Fruit fly (Drosophila melanogaster) whole organism, embryonic: Measurements from ENCODE around the gene CG11396.

ENCODE experiments used
- Abd-B ChIP-seq: fragments of 200-800 bp; sonication (Bioruptor generic); optimal IDR thresholded peaks from 2 replicates; lab custom pipeline; 2018; ENCODE audit warnings: missing biosample characterization, mild to moderate bottlenecking, missing genetic modification characterization, moderate library complexity
- Blimp-1 ChIP-seq: fragments of 200-800 bp; sonication (Bioruptor generic); optimal IDR thresholded peaks from 3 replicates; lab custom pipeline; 2018; ENCODE audit warnings: missing biosample characterization, missing genetic modification characterization, mild to moderate bottlenecking, moderate library complexity, missing genetic modification reagents
- CG16779 ChIP-seq: fragments of 200-800 bp; sonication (Bioruptor generic); IDR thresholded peaks from 2 replicates; pipeline ENCODE4 v1.3.6; 2022; ENCODE audit warnings: missing biosample characterization, missing genetic modification characterization
- CG2120 ChIP-seq: fragments of 200-800 bp; sonication (Bioruptor generic); optimal IDR thresholded peaks from 3 replicates; lab custom pipeline; 2016; ENCODE audit warnings: missing biosample characterization, missing genetic modification characterization
- CG31365 ChIP-seq: fragments of 200-800 bp; sonication (Bioruptor generic); optimal IDR thresholded peaks from 2 replicates; lab custom pipeline; 2018; ENCODE audit warnings: missing biosample characterization, mild to moderate bottlenecking, missing genetic modification characterization
- CG3407 ChIP-seq: fragments of 200-800 bp; sonication (Bioruptor generic); optimal IDR thresholded peaks from 2 replicates; lab custom pipeline; 2018; ENCODE audit warnings: missing biosample characterization, mild to moderate bottlenecking, missing genetic modification characterization
- CG34224 ChIP-seq: fragments of 200-800 bp; sonication (Bioruptor generic); IDR thresholded peaks from 3 replicates; pipeline ENCODE4 v1.3.6; 2022; ENCODE audit warnings: missing biosample characterization, missing genetic modification characterization; ENCODE audit not compliant: partially characterized antibody
- CrebB ChIP-seq: fragments of 200-800 bp; sonication (Bioruptor generic); optimal IDR thresholded peaks from 3 replicates; lab custom pipeline; 2018; ENCODE audit warnings: missing biosample characterization, mild to moderate bottlenecking, missing genetic modification characterization
- Fer3 ChIP-seq: fragments of 200-800 bp; sonication (Bioruptor generic); optimal IDR thresholded peaks from 2 replicates; lab custom pipeline; 2018; ENCODE audit warnings: missing biosample characterization, mild to moderate bottlenecking, missing genetic modification characterization, moderate library complexity
- Taf1 ChIP-seq: fragments of 200-800 bp; sonication (Bioruptor generic); IDR thresholded peaks from 2 replicates; pipeline ENCODE4 v1.3.6; 2022; ENCODE audit warnings: missing biosample characterization, missing genetic modification characterization
- fd64A ChIP-seq: fragments of 200-800 bp; sonication (Bioruptor generic); optimal IDR thresholded peaks from 3 replicates; lab custom pipeline; 2018; ENCODE audit warnings: missing biosample characterization, mild to moderate bottlenecking, missing genetic modification characterization
- slp2 ChIP-seq: fragments of 200-800 bp; sonication (Bioruptor generic); optimal IDR thresholded peaks from 2 replicates; lab custom pipeline; 2016; ENCODE audit warnings: missing biosample characterization, missing genetic modification characterization
- unc-4 ChIP-seq: fragments of 200-800 bp; sonication (Bioruptor generic); IDR thresholded peaks from 2 replicates; pipeline ENCODE4 v1.3.6; 2022; ENCODE audit warnings: missing biosample characterization, missing genetic modification characterization; ENCODE audit not compliant: partially characterized antibody
- zf30C ChIP-seq: fragments of 200-800 bp; sonication (Bioruptor generic); optimal IDR thresholded peaks from 3 replicates; lab custom pipeline; 2018; ENCODE audit warnings: missing biosample characterization, mild to moderate bottlenecking, missing genetic modification characterization

- TF ChIP-seq CG34224 (GFP tag; lab: Robert Waterston, UW) (no peak; the same call in 2 of the 3 replicates), fd64A (peak; percentile 46), zf30C (GFP tag; lab: Kevin White, UChicago) (no peak), Abd-B (peak; percentile 51), Fer3 (tag; lab: Kevin White, UChicago) (peak; percentile 84), unc-4 (GFP tag; lab: Robert Waterston, UW) (no peak; the same call in 1 of the 2 replicates), CG2120 (GFP tag; lab: Kevin White, UChicago) (peak; percentile 83), CG3407 (peak; percentile 48), CG31365 (tag; lab: Kevin White, UChicago) (peak; percentile 39), CG16779 (GFP tag; lab: Robert Waterston, UW) (peak; percentile 63; the same call in 1 of the 2 replicates), Blimp-1 (peak; percentile 80), CrebB (tag; lab: Kevin White, UChicago) (peak; percentile 67), slp2 (GFP tag; lab: Kevin White, UChicago) (peak; percentile 67), Taf1 (0 out of 2 replicates have a peak, but pooled peaks have one; percentile 13)
Measured at dm6 chr3L:20771891-20772646, 15.9 kb downstream of the CG11396 start.
